Fruit fly (Drosophila melanogaster) whole organism, embryonic: ENCODE measurements around the gene CG13114.

ENCODE experiments used
- Asciz ChIP-seq: fragments of 200-800 bp; sonication (Bioruptor generic); optimal IDR thresholded peaks from 2 replicates; lab custom pipeline; 2017; ENCODE audit warnings: missing biosample characterization, mild to moderate bottlenecking, missing genetic modification characterization, missing genetic modification reagents
- C15 ChIP-seq: fragments of 200-800 bp; sonication (Bioruptor generic); IDR thresholded peaks from 3 replicates; pipeline ENCODE4 v1.3.6; 2022; ENCODE audit warnings: missing biosample characterization, missing genetic modification characterization
- CG10321 ChIP-seq: fragments of 200-800 bp; sonication (Bioruptor generic); IDR thresholded peaks from 2 replicates; pipeline ENCODE4 v1.3.6; 2022; ENCODE audit warnings: missing biosample characterization, missing genetic modification characterization
- CG10654 ChIP-seq: fragments of 200-800 bp; sonication (Bioruptor generic); optimal IDR thresholded peaks from 2 replicates; lab custom pipeline; 2016; ENCODE audit warnings: missing biosample characterization, missing genetic modification characterization
- CG11093 ChIP-seq: fragments of 200-800 bp; sonication (Bioruptor generic); IDR thresholded peaks from 3 replicates; pipeline ENCODE4 v1.3.6; 2022; ENCODE audit warnings: missing biosample characterization, missing genetic modification characterization
- CG12104 ChIP-seq: fragments of 200-800 bp; sonication (Bioruptor generic); optimal IDR thresholded peaks from 3 replicates; lab custom pipeline; 2016; ENCODE audit warnings: missing biosample characterization, missing genetic modification characterization
- CG12299 ChIP-seq: fragments of 200-800 bp; sonication (Bioruptor generic); optimal IDR thresholded peaks from 2 replicates; lab custom pipeline; 2018; ENCODE audit warnings: missing biosample characterization, mild to moderate bottlenecking, missing genetic modification characterization
- CG12659 ChIP-seq: fragments of 200-800 bp; sonication (Bioruptor generic); optimal IDR thresholded peaks from 3 replicates; lab custom pipeline; 2017; ENCODE audit warnings: mild to moderate bottlenecking, missing biosample characterization, missing genetic modification reagents, missing genetic modification characterization
- CG12942 ChIP-seq: fragments of 200-800 bp; sonication (Bioruptor generic); optimal IDR thresholded peaks from 3 replicates; lab custom pipeline; 2016; ENCODE audit warnings: missing biosample characterization, missing genetic modification characterization
- CG17359 ChIP-seq: fragments of 200-800 bp; sonication (Bioruptor generic); optimal IDR thresholded peaks from 3 replicates; lab custom pipeline; 2018; ENCODE audit warnings: missing biosample characterization, mild to moderate bottlenecking, missing genetic modification characterization, moderate library complexity
- CG17385 ChIP-seq: fragments of 200-800 bp; sonication (Bioruptor generic); optimal IDR thresholded peaks from 3 replicates; lab custom pipeline; 2018; ENCODE audit warnings: missing biosample characterization, mild to moderate bottlenecking, missing genetic modification characterization
- CG2116 ChIP-seq: fragments of 200-800 bp; sonication (Bioruptor generic); optimal IDR thresholded peaks from 3 replicates; lab custom pipeline; 2018; ENCODE audit warnings: missing biosample characterization, mild to moderate bottlenecking, missing genetic modification characterization
- CG2202 ChIP-seq: fragments of 200-800 bp; sonication (Bioruptor generic); optimal IDR thresholded peaks from 2 replicates; lab custom pipeline; 2018; ENCODE audit warnings: missing biosample characterization, mild to moderate bottlenecking, missing genetic modification characterization
- CG7928 ChIP-seq: fragments of 200-800 bp; sonication (Bioruptor generic); optimal IDR thresholded peaks from 2 replicates; lab custom pipeline; 2017; ENCODE audit warnings: missing biosample characterization, mild to moderate bottlenecking, missing genetic modification characterization
- CG8089 ChIP-seq: fragments of 200-800 bp; sonication (Bioruptor generic); optimal IDR thresholded peaks from 3 replicates; lab custom pipeline; 2016; ENCODE audit warnings: missing biosample characterization, missing genetic modification characterization
- Doc3 ChIP-seq: fragments of 200-800 bp; sonication (Bioruptor generic); IDR thresholded peaks from 3 replicates; pipeline ENCODE4 v1.3.6; 2022; ENCODE audit warnings: missing biosample characterization, missing genetic modification characterization; ENCODE audit not compliant: partially characterized antibody
- Gug ChIP-seq: fragments of 200-800 bp; sonication (Bioruptor generic); IDR thresholded peaks from 4 replicates; pipeline ENCODE4 v1.3.6; 2022; ENCODE audit warnings: missing biosample characterization, missing genetic modification characterization
- H2.0 ChIP-seq: fragments of 200-800 bp; sonication (Bioruptor generic); IDR thresholded peaks from 2 replicates; pipeline ENCODE4 v1.3.6; 2022; ENCODE audit warnings: missing biosample characterization, missing genetic modification characterization
- Hey ChIP-seq: fragments of 200-800 bp; sonication (Bioruptor generic); optimal IDR thresholded peaks from 3 replicates; lab custom pipeline; 2018; ENCODE audit warnings: missing biosample characterization, mild to moderate bottlenecking, missing genetic modification characterization
- HmgZ ChIP-seq: fragments of 200-800 bp; sonication (Bioruptor generic); optimal IDR thresholded peaks from 2 replicates; lab custom pipeline; 2018; ENCODE audit warnings: missing biosample characterization, mild to moderate bottlenecking, missing genetic modification characterization
- Meics ChIP-seq: fragments of 200-800 bp; sonication (Bioruptor generic); optimal IDR thresholded peaks from 2 replicates; lab custom pipeline; 2017; ENCODE audit warnings: missing biosample characterization, mild to moderate bottlenecking, missing genetic modification characterization
- Myb ChIP-seq: fragments of 200-800 bp; sonication (Bioruptor generic); optimal IDR thresholded peaks from 2 replicates; lab custom pipeline; 2016; ENCODE audit warnings: missing biosample characterization, missing genetic modification characterization
- Neu2 ChIP-seq: fragments of 200-800 bp; sonication (Bioruptor generic); optimal IDR thresholded peaks from 3 replicates; lab custom pipeline; 2016; ENCODE audit warnings: missing biosample characterization, missing genetic modification characterization, borderline replicate concordance
- Pdp1 ChIP-seq, 2 experiments: fragments of 200-800 bp; sonication (Bioruptor generic); optimal IDR thresholded peaks; 3 replicates each; lab custom pipeline; 2016; ENCODE audit warnings: missing biosample characterization in 2 of 2, missing genetic modification characterization in 2 of 2, mild to moderate bottlenecking in 1 of 2, moderate library complexity in 1 of 2
- Ravus ChIP-seq: fragments of 200-800 bp; sonication (Bioruptor generic); IDR thresholded peaks from 2 replicates; pipeline ENCODE4 v1.3.6; 2022; ENCODE audit warnings: missing biosample characterization, missing genetic modification characterization
- Six4 ChIP-seq: fragments of 200-800 bp; sonication (Bioruptor generic); optimal IDR thresholded peaks from 2 replicates; lab custom pipeline; 2016; ENCODE audit warnings: missing biosample characterization, missing genetic modification characterization
- Usf ChIP-seq: fragments of 200-800 bp; sonication (Bioruptor generic); optimal IDR thresholded peaks from 2 replicates; lab custom pipeline; 2017; ENCODE audit warnings: missing genotype, missing biosample characterization, missing genetic modification characterization
- Xrp1 ChIP-seq: fragments of 200-800 bp; sonication (Bioruptor generic); IDR thresholded peaks from 2 replicates; pipeline ENCODE4 v1.3.6; 2022; ENCODE audit warnings: missing biosample characterization, missing genetic modification characterization
- amos ChIP-seq: fragments of 200-800 bp; sonication (Bioruptor generic); IDR thresholded peaks from 2 replicates; pipeline ENCODE4 v1.3.6; 2022; ENCODE audit warnings: missing biosample characterization, missing genetic modification characterization; ENCODE audit not compliant: partially characterized antibody
- cas ChIP-seq: fragments of 200-800 bp; sonication (Bioruptor generic); IDR thresholded peaks from 2 replicates; pipeline ENCODE4 v1.3.6; 2022; ENCODE audit warnings: missing biosample characterization, missing genetic modification characterization
- cwo ChIP-seq: fragments of 200-800 bp; sonication (Bioruptor generic); optimal IDR thresholded peaks from 3 replicates; lab custom pipeline; 2017; ENCODE audit warnings: missing biosample characterization, missing genetic modification characterization, mild to moderate bottlenecking, moderate library complexity, missing genetic modification reagents
- dimm ChIP-seq: fragments of 200-800 bp; sonication (Bioruptor generic); IDR thresholded peaks from 2 replicates; pipeline ENCODE4 v1.3.6; 2022; ENCODE audit warnings: missing biosample characterization, missing genetic modification characterization
- dm ChIP-seq: fragments of 200-800 bp; sonication (Bioruptor generic); optimal IDR thresholded peaks from 3 replicates; lab custom pipeline; 2016; ENCODE audit warnings: missing biosample characterization, missing genetic modification characterization
- dmrt11E ChIP-seq: fragments of 200-800 bp; sonication (Bioruptor generic); optimal IDR thresholded peaks from 3 replicates; lab custom pipeline; 2018; ENCODE audit warnings: missing biosample characterization, mild to moderate bottlenecking, missing genetic modification characterization, moderate library complexity
- fd64A ChIP-seq: fragments of 200-800 bp; sonication (Bioruptor generic); optimal IDR thresholded peaks from 3 replicates; lab custom pipeline; 2018; ENCODE audit warnings: missing biosample characterization, mild to moderate bottlenecking, missing genetic modification characterization
- ftz-f1 ChIP-seq: fragments of 200-800 bp; sonication (Bioruptor generic); optimal IDR thresholded peaks from 2 replicates; lab custom pipeline; 2016; ENCODE audit warnings: missing biosample characterization, missing genetic modification characterization
- grau ChIP-seq: fragments of 200-800 bp; optimal IDR thresholded peaks from 3 replicates; lab custom pipeline; 2019; ENCODE audit warnings: missing biosample characterization, mild to moderate bottlenecking, missing genetic modification characterization, moderate library complexity
- her ChIP-seq: fragments of 200-800 bp; sonication (Bioruptor generic); optimal IDR thresholded peaks from 2 replicates; lab custom pipeline; 2016; ENCODE audit warnings: missing biosample characterization, missing genetic modification characterization
- lmd ChIP-seq: fragments of 200-800 bp; sonication (Bioruptor generic); IDR thresholded peaks from 2 replicates; pipeline ENCODE4 v1.3.6; 2022; ENCODE audit warnings: missing biosample characterization, missing genetic modification characterization
- pb ChIP-seq: fragments of 200-800 bp; sonication (Bioruptor generic); optimal IDR thresholded peaks from 3 replicates; lab custom pipeline; 2016; ENCODE audit warnings: missing biosample characterization, missing genetic modification characterization
- pfk ChIP-seq: fragments of 200-800 bp; sonication (Bioruptor generic); optimal IDR thresholded peaks from 2 replicates; lab custom pipeline; 2018; ENCODE audit warnings: missing biosample characterization, mild to moderate bottlenecking, missing genetic modification characterization, moderate library complexity
- psq ChIP-seq: fragments of 200-800 bp; sonication (Bioruptor generic); optimal IDR thresholded peaks from 2 replicates; lab custom pipeline; 2017; ENCODE audit warnings: missing biosample characterization, missing genetic modification characterization
- sim ChIP-seq: fragments of 200-800 bp; sonication (Bioruptor generic); IDR thresholded peaks from 2 replicates; pipeline ENCODE4 v1.3.6; 2022; ENCODE audit warnings: missing biosample characterization, missing genetic modification characterization
- sr ChIP-seq: fragments of 200-800 bp; sonication (Bioruptor generic); IDR thresholded peaks from 3 replicates; pipeline ENCODE4 v1.3.6; 2022; ENCODE audit warnings: missing biosample characterization, missing genetic modification characterization
- ssp ChIP-seq: fragments of 200-800 bp; sonication (Bioruptor generic); IDR thresholded peaks from 2 replicates; pipeline ENCODE4 v1.3.6; 2022; ENCODE audit warnings: missing biosample characterization, missing genetic modification characterization
- tgo ChIP-seq: fragments of 200-800 bp; sonication (Bioruptor generic); IDR thresholded peaks from 3 replicates; pipeline ENCODE4 v1.3.6; 2022; ENCODE audit warnings: missing biosample characterization, missing genetic modification characterization
- twi ChIP-seq: fragments of 200-800 bp; optimal IDR thresholded peaks from 2 replicates; lab custom pipeline; 2019; ENCODE audit warnings: missing biosample characterization, mild to moderate bottlenecking, missing genetic modification characterization, moderate library complexity
- tx ChIP-seq: fragments of 200-800 bp; sonication (Bioruptor generic); optimal IDR thresholded peaks from 2 replicates; lab custom pipeline; 2016; ENCODE audit warnings: missing biosample characterization, missing genetic modification characterization
- zen2 ChIP-seq: fragments of 200-800 bp; sonication (Bioruptor generic); IDR thresholded peaks from 3 replicates; pipeline ENCODE4 v1.3.6; 2022; ENCODE audit warnings: missing biosample characterization, missing genetic modification characterization; ENCODE audit not compliant: partially characterized antibody
- zfh1 ChIP-seq: fragments of 200-800 bp; sonication (Bioruptor generic); IDR thresholded peaks from 3 replicates; pipeline ENCODE4 v1.3.6; 2022; ENCODE audit warnings: missing biosample characterization, missing genetic modification characterization

CG13114 gene

dm6 chr2L:9568360-9569088 is 22.9 kb downstream of the CG13114 start, which contains the start of gene brwl (continued):
- TF ChIP-seq Usf (GFP tag; lab: Kevin White, UChicago) (peak; percentile 97), grau (tag; lab: Kevin White, UChicago) (peak; percentile 98), cas (GFP tag; lab: Robert Waterston, UW) (peak; percentile 95), Neu2 (GFP tag; lab: Kevin White, UChicago) (peak; percentile 93), zfh1 (GFP tag; lab: Robert Waterston, UW) (peak; percentile 98), HmgZ (peak; percentile 99), CG2116 (GFP tag; lab: Kevin White, UChicago) (peak; percentile 90), Asciz (GFP tag; lab: Kevin White, UChicago) (peak; percentile 98), Doc3 (GFP tag; lab: Robert Waterston, UW) (no peak), CG12104 (GFP tag; lab: Kevin White, UChicago) (peak; percentile 99), CG11093 (peak; percentile 97), fd64A (peak; percentile 95), sim (GFP tag; lab: Robert Waterston, UW) (peak; percentile 98), Ravus (GFP tag; lab: Robert Waterston, UW) (peak; percentile 95), zen2 (no peak), amos (GFP tag; lab: Robert Waterston, UW) (peak; percentile 27; the same call in 1 of the 2 replicates), CG12299 (tag; lab: Kevin White, UChicago) (peak; percentile 98), cwo (GFP tag; lab: Kevin White, UChicago) (peak; percentile 98), psq (GFP tag; lab: Kevin White, UChicago) (peak; percentile 93), CG12659 (GFP tag; lab: Kevin White, UChicago) (peak; percentile 99), Meics (GFP tag; lab: Kevin White, UChicago) (peak; percentile 99), ssp (GFP tag; lab: Robert Waterston, UW) (peak; percentile 94), Six4 (peak; percentile 99), Pdp1 (GFP tag; optimal IDR thresholded peaks at IDR 0.05; lab: Kevin White, UChicago) (peak; percentile 98 to 99), CG10654 (peak; percentile 99), lmd (GFP tag; lab: Robert Waterston, UW) (peak; percentile 99), tgo (GFP tag; lab: Robert Waterston, UW) (peak; percentile 99), sr (GFP tag; lab: Robert Waterston, UW) (peak; percentile 85; the same call in 2 of the 3 replicates), CG8089 (GFP tag; lab: Kevin White, UChicago) (peak; percentile 96), CG2202 (tag; lab: Kevin White, UChicago) (peak; percentile 97), her (GFP tag; lab: Kevin White, UChicago) (peak; percentile 93), dimm (GFP tag; lab: Robert Waterston, UW) (peak; percentile 94), H2.0 (GFP tag; lab: Robert Waterston, UW) (peak; percentile 97), Xrp1 (GFP tag; lab: Robert Waterston, UW) (peak; percentile 99), C15 (peak; percentile 95), twi (peak; percentile 96), CG7928 (GFP tag; lab: Kevin White, UChicago) (peak; percentile 83), CG17385 (peak; percentile 96), CG17359 (peak; percentile 99), dmrt11E (tag; lab: Kevin White, UChicago) (peak; percentile 99), CG10321 (peak; percentile 84), pfk (GFP tag; lab: Kevin White, UChicago) (peak; percentile 26), CG12942 (GFP tag; lab: Kevin White, UChicago) (peak; percentile 99), Myb (GFP tag; lab: Kevin White, UChicago) (peak; percentile 87), ftz-f1 (peak; percentile 92), pb (peak; percentile 95), tx (GFP tag; lab: Kevin White, UChicago) (peak; percentile 97), Hey (tag; lab: Kevin White, UChicago) (peak; percentile 90), dm (GFP tag; lab: Kevin White, UChicago) (peak; percentile 95), Gug (GFP tag; lab: Robert Waterston, UW) (peak; percentile 95)
